Fruit fly (Drosophila melanogaster) whole organism, embryonic: ENCODE data around the gene raw.

ENCODE experiments used
- CG12769 ChIP-seq: fragments of 200-800 bp; sonication (Bioruptor generic); optimal IDR thresholded peaks from 2 replicates; lab custom pipeline; 2019; ENCODE audit warnings: missing biosample characterization, mild to moderate bottlenecking, missing genetic modification characterization, moderate library complexity
- CG14441 ChIP-seq: fragments of 200-800 bp; sonication (Bioruptor generic); IDR thresholded peaks from 2 replicates; pipeline ENCODE4 v1.3.6; 2022; ENCODE audit warnings: missing biosample characterization, missing genetic modification characterization
- CG15479 ChIP-seq: fragments of 200-800 bp; sonication (Bioruptor generic); optimal IDR thresholded peaks from 3 replicates; lab custom pipeline; 2019; ENCODE audit warnings: missing biosample characterization, mild to moderate bottlenecking, missing genetic modification characterization, moderate library complexity
- CG17802 ChIP-seq: fragments of 200-800 bp; sonication (Bioruptor generic); optimal IDR thresholded peaks from 2 replicates; lab custom pipeline; 2018; ENCODE audit warnings: missing biosample characterization, mild to moderate bottlenecking, missing genetic modification characterization, moderate library complexity
- CG17912 ChIP-seq: fragments of 200-800 bp; sonication (Bioruptor generic); optimal IDR thresholded peaks from 2 replicates; lab custom pipeline; 2018; ENCODE audit warnings: missing biosample characterization, mild to moderate bottlenecking, missing genetic modification characterization
- CG18011 ChIP-seq: fragments of 200-800 bp; sonication (Bioruptor generic); optimal IDR thresholded peaks from 2 replicates; lab custom pipeline; 2017; ENCODE audit warnings: missing biosample characterization, missing genetic modification characterization, mild to moderate bottlenecking, moderate library complexity, missing genotype
- CG2199 ChIP-seq: fragments of 200-800 bp; sonication (Bioruptor generic); IDR thresholded peaks from 3 replicates; pipeline ENCODE4 v1.3.6; 2022; ENCODE audit warnings: missing biosample characterization, missing genetic modification characterization
- CG32532 ChIP-seq: fragments of 200-800 bp; sonication (Bioruptor generic); IDR thresholded peaks from 2 replicates; pipeline ENCODE4 v1.3.6; 2022; ENCODE audit warnings: missing biosample characterization, missing genetic modification characterization
- CG34376 ChIP-seq: fragments of 200-800 bp; sonication (Bioruptor generic); optimal IDR thresholded peaks from 2 replicates; lab custom pipeline; 2018; ENCODE audit warnings: missing biosample characterization, mild to moderate bottlenecking, missing genetic modification characterization
- CG3838 ChIP-seq: fragments of 200-800 bp; sonication (Bioruptor generic); optimal IDR thresholded peaks from 3 replicates; lab custom pipeline; 2016; ENCODE audit warnings: missing biosample characterization, missing genetic modification characterization
- CG43689 ChIP-seq: fragments of 200-800 bp; sonication (Bioruptor generic); IDR thresholded peaks from 2 replicates; pipeline ENCODE4 v1.3.6; 2022; ENCODE audit warnings: missing biosample characterization, missing genetic modification characterization
- CG4730 ChIP-seq: fragments of 200-800 bp; sonication (Bioruptor generic); IDR thresholded peaks from 2 replicates; pipeline ENCODE4 v1.3.6; 2022; ENCODE audit warnings: missing biosample characterization, missing genetic modification characterization
- CG7556 ChIP-seq: fragments of 200-800 bp; sonication (Bioruptor generic); optimal IDR thresholded peaks from 2 replicates; lab custom pipeline; 2017; ENCODE audit warnings: missing biosample characterization, mild to moderate bottlenecking, missing genetic modification characterization
- CG7928 ChIP-seq: fragments of 200-800 bp; sonication (Bioruptor generic); optimal IDR thresholded peaks from 2 replicates; lab custom pipeline; 2017; ENCODE audit warnings: missing biosample characterization, mild to moderate bottlenecking, missing genetic modification characterization
- CG9727 ChIP-seq: fragments of 200-800 bp; sonication (Bioruptor generic); optimal IDR thresholded peaks from 3 replicates; lab custom pipeline; 2017; ENCODE audit warnings: missing biosample characterization, mild to moderate bottlenecking, missing genetic modification characterization
- Deaf1 ChIP-seq: fragments of 200-800 bp; optimal IDR thresholded peaks from 3 replicates; lab custom pipeline; 2019; ENCODE audit warnings: missing biosample characterization, mild to moderate bottlenecking, missing genetic modification characterization, moderate library complexity
- Ets97D ChIP-seq: fragments of 200-800 bp; sonication (Bioruptor generic); optimal IDR thresholded peaks from 3 replicates; lab custom pipeline; 2016; ENCODE audit warnings: missing biosample characterization, missing genetic modification characterization
- Fer1 ChIP-seq: fragments of 200-800 bp; sonication (Bioruptor generic); optimal IDR thresholded peaks from 2 replicates; lab custom pipeline; 2017; ENCODE audit warnings: missing biosample characterization, mild to moderate bottlenecking, missing genetic modification characterization
- Hr3 ChIP-seq: fragments of 200-800 bp; sonication (Bioruptor generic); optimal IDR thresholded peaks from 3 replicates; lab custom pipeline; 2016; ENCODE audit warnings: missing biosample characterization, missing genetic modification characterization
- Hsf ChIP-seq: fragments of 200-800 bp; sonication (Bioruptor generic); optimal IDR thresholded peaks from 3 replicates; lab custom pipeline; 2016; ENCODE audit warnings: missing biosample characterization, missing genetic modification characterization
- Med ChIP-seq: fragments of 200-800 bp; sonication (Bioruptor generic); peaks from one replicate; lab custom pipeline; 2016; ENCODE audit warnings: missing biosample characterization, missing genetic modification characterization, mild to moderate bottlenecking, inconsistent platforms, moderate library complexity
- Mrtf ChIP-seq: fragments of 200-800 bp; sonication (Bioruptor generic); IDR thresholded peaks from 3 replicates; pipeline ENCODE4 v1.3.6; 2022; ENCODE audit warnings: missing biosample characterization, missing genetic modification characterization
- NC2β ChIP-seq: fragments of 200-800 bp; sonication (Bioruptor generic); optimal IDR thresholded peaks from 2 replicates; lab custom pipeline; 2016; ENCODE audit warnings: missing biosample characterization, missing genetic modification characterization
- Ravus ChIP-seq: fragments of 200-800 bp; sonication (Bioruptor generic); IDR thresholded peaks from 2 replicates; pipeline ENCODE4 v1.3.6; 2022; ENCODE audit warnings: missing biosample characterization, missing genetic modification characterization
- Sin3A ChIP-seq: fragments of >200 bp; optimal IDR thresholded peaks from 2 replicates; lab custom pipeline; 2018
- Trl ChIP-seq, 3 experiments: fragments of >200 bp in 2 of 3; fragments of 200-800 bp in 1 of 3; sonication (Bioruptor generic) in 1 of 3; optimal IDR thresholded peaks; 2 replicates in 1 of 3; 3 replicates in 2 of 3; lab custom pipeline; 2016 to 2017; ENCODE audit warnings: missing biosample characterization in 1 of 3, missing genetic modification characterization in 1 of 3
- bigmax ChIP-seq: fragments of 200-800 bp; sonication (Bioruptor generic); optimal IDR thresholded peaks from 2 replicates; lab custom pipeline; 2018; ENCODE audit warnings: missing biosample characterization, mild to moderate bottlenecking, missing genetic modification characterization
- bowl ChIP-seq: fragments of 200-800 bp; sonication (Bioruptor generic); IDR thresholded peaks from 2 replicates; pipeline ENCODE4 v1.3.6; 2022; ENCODE audit warnings: missing biosample characterization, missing genetic modification characterization
- cas ChIP-seq: fragments of 200-800 bp; sonication (Bioruptor generic); IDR thresholded peaks from 2 replicates; pipeline ENCODE4 v1.3.6; 2022; ENCODE audit warnings: missing biosample characterization, missing genetic modification characterization
- chinmo ChIP-seq: fragments of 200-800 bp; sonication (Bioruptor generic); IDR thresholded peaks from 4 replicates; pipeline ENCODE4 v1.3.6; 2022; ENCODE audit warnings: missing biosample characterization, missing genetic modification characterization; ENCODE audit not compliant: partially characterized antibody
- corto ChIP-seq: fragments of 200-800 bp; sonication (Bioruptor generic); optimal IDR thresholded peaks from 2 replicates; lab custom pipeline; 2016; ENCODE audit warnings: missing biosample characterization, mild to moderate bottlenecking, missing genetic modification characterization, moderate library complexity
- crol ChIP-seq: fragments of 200-800 bp; sonication (Bioruptor generic); IDR thresholded peaks from 2 replicates; pipeline ENCODE4 v1.3.6; 2022; ENCODE audit warnings: missing biosample characterization, missing genetic modification characterization
- dimm ChIP-seq: fragments of 200-800 bp; sonication (Bioruptor generic); IDR thresholded peaks from 2 replicates; pipeline ENCODE4 v1.3.6; 2022; ENCODE audit warnings: missing biosample characterization, missing genetic modification characterization
- exex ChIP-seq: fragments of 200-800 bp; sonication (Bioruptor generic); optimal IDR thresholded peaks from 4 replicates; lab custom pipeline; 2018; ENCODE audit warnings: missing biosample characterization, mild to moderate bottlenecking, missing genetic modification characterization, moderate library complexity
- fd102C ChIP-seq: fragments of 200-800 bp; sonication (Bioruptor generic); optimal IDR thresholded peaks from 2 replicates; lab custom pipeline; 2018; ENCODE audit warnings: missing biosample characterization, mild to moderate bottlenecking, missing genetic modification characterization, moderate library complexity
- fru ChIP-seq: fragments of >200 bp; optimal IDR thresholded peaks from 2 replicates; lab custom pipeline; 2017
- ken ChIP-seq: fragments of 200-800 bp; sonication (Bioruptor generic); IDR thresholded peaks from 3 replicates; pipeline ENCODE4 v1.3.6; 2022; ENCODE audit warnings: missing biosample characterization, missing genetic modification characterization
- lab ChIP-seq: fragments of 200-800 bp; sonication (Bioruptor generic); optimal IDR thresholded peaks from 3 replicates; lab custom pipeline; 2017; ENCODE audit warnings: missing biosample characterization, missing genetic modification characterization, mild to moderate bottlenecking, moderate library complexity, missing genetic modification reagents
- lola ChIP-seq, 3 experiments: fragments of >200 bp in 2 of 3; fragments of 200-800 bp in 1 of 3; sonication (Bioruptor generic) in 1 of 3; optimal IDR thresholded peaks; 2 replicates each; lab custom pipeline; 2017 to 2019; ENCODE audit warnings: missing biosample characterization in 3 of 3, missing genetic modification characterization in 3 of 3, mild to moderate bottlenecking in 1 of 3, moderate library complexity in 1 of 3
- maf-S ChIP-seq: fragments of 200-800 bp; sonication (Bioruptor generic); optimal IDR thresholded peaks from 2 replicates; lab custom pipeline; 2016; ENCODE audit warnings: missing biosample characterization, missing genetic modification characterization
- org-1 ChIP-seq: fragments of 200-800 bp; sonication (Bioruptor generic); optimal IDR thresholded peaks from 2 replicates; lab custom pipeline; 2017; ENCODE audit warnings: missing biosample characterization, missing genetic modification characterization
- ssp ChIP-seq: fragments of 200-800 bp; sonication (Bioruptor generic); IDR thresholded peaks from 2 replicates; pipeline ENCODE4 v1.3.6; 2022; ENCODE audit warnings: missing biosample characterization, missing genetic modification characterization
- sug ChIP-seq: fragments of 200-800 bp; optimal IDR thresholded peaks from 2 replicates; lab custom pipeline; 2019; ENCODE audit warnings: missing biosample characterization, mild to moderate bottlenecking, missing genetic modification characterization, moderate library complexity
- tup ChIP-seq: fragments of 200-800 bp; sonication (Bioruptor generic); optimal IDR thresholded peaks from 2 replicates; lab custom pipeline; 2016; ENCODE audit warnings: missing biosample characterization, mild to moderate bottlenecking, missing genetic modification characterization, moderate library complexity

The raw gene

DNA sequence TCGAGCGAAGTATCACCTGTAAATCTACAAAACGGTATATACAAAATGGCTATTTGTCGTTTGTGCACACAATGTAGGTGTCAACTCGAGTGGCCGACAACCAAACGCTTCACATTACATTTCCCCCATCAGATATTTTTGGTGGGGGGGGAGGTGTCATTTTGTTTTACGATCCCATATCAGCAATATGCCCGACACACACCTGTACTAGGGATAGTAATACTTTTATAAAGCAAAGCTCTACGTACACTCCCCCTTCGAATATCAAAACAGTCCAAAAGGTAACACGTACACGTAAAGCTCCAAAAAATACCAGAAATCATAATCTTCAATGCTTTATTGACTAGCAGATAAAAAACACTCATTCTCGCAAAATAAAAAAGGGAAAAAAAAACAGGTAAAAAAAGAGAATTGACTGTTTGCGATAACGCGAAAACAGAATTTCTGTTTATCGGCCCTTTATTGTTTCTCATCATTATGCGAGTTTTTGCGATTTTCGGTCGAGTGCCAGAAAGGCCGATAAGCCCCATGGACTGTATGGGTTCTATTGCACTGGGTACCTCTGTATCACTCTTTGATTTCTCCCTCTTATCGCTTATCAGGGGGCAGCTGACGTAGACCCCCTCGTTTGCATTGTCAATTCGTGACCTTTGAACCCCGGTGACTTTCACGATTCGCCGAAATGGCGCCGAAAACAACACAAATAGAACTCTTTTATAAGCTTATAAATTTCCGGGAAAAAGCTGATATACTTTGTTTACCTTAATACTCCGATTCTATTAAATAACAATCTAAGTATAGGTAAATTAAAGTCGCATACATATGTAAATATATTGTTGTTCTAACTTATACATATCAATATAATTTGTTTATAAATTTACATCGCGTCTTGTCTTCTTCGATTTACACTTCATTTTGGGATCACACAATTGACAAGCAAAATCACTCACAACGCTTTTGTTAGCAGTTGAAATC is 35.5 kb downstream of the raw start, which contains the start of gene CatB (continued):
- peak; percentile 97 for TF ChIP-seq sug
- peak; percentile 25; the same call in 1 of the 2 replicates for TF ChIP-seq crol (GFP tag; lab: Robert Waterston, UW)
- no peak for TF ChIP-seq CG17802 (tag; lab: Kevin White, UChicago)
- no peak for TF ChIP-seq maf-S
- TF ChIP-seq cas: no peak
- TF ChIP-seq Hr3 (GFP tag; lab: Kevin White, UChicago): no peak
- no peak for TF ChIP-seq Hsf (GFP tag; lab: Kevin White, UChicago)
- TF ChIP-seq Med (GFP tag; lab: Kevin White, UChicago): peak; percentile 56
- no peak for TF ChIP-seq CG4730
- peak; percentile 29 for TF ChIP-seq Deaf1 (tag; lab: Kevin White, UChicago)
- no peak for TF ChIP-seq CG7556 (GFP tag; lab: Kevin White, UChicago)
- TF ChIP-seq bowl (GFP tag; lab: Robert Waterston, UW): no peak
- no peak for TF ChIP-seq NC2β (GFP tag; lab: Kevin White, UChicago)
- TF ChIP-seq tup (GFP tag; lab: Kevin White, UChicago): no peak
- no peak for TF ChIP-seq Ravus (GFP tag; lab: Robert Waterston, UW)
- no peak for TF ChIP-seq lola (GFP tag; optimal IDR thresholded peaks at IDR 0.05; lab: Kevin White, UChicago)
- TF ChIP-seq CG43689: no peak
- TF ChIP-seq chinmo (GFP tag; lab: Robert Waterston, UW): 0 out of 4 replicates have a peak, but pooled peaks have one; percentile 15
- TF ChIP-seq fru (lab: Kevin White, UChicago): no peak
- no peak for TF ChIP-seq CG7928 (GFP tag; lab: Kevin White, UChicago)
- TF ChIP-seq org-1 (GFP tag; lab: Kevin White, UChicago): no peak
- TF ChIP-seq CG32532: 0 out of 2 replicates have a peak, but pooled peaks have one; percentile 10
- no peak for TF ChIP-seq CG17912 (GFP tag; lab: Kevin White, UChicago)
- TF ChIP-seq CG12769: peak; percentile 15
- no peak for TF ChIP-seq CG15479 (GFP tag; lab: Kevin White, UChicago)
- TF ChIP-seq exex (tag; lab: Kevin White, UChicago): peak; percentile 90
- no peak for TF ChIP-seq dimm
- TF ChIP-seq Fer1 (GFP tag; lab: Kevin White, UChicago): no peak
- no peak for TF ChIP-seq bigmax (GFP tag; lab: Kevin White, UChicago)
- peak; percentile 53 for TF ChIP-seq corto (GFP tag; lab: Kevin White, UChicago)
- TF ChIP-seq CG34376 (GFP tag; lab: Kevin White, UChicago): peak; percentile 79
- TF ChIP-seq CG2199 (GFP tag; lab: Robert Waterston, UW): no peak
- TF ChIP-seq lab: peak; percentile 23
- TF ChIP-seq Ets97D (GFP tag; lab: Kevin White, UChicago): no peak
- TF ChIP-seq ken (GFP tag; lab: Robert Waterston, UW): no peak
- TF ChIP-seq CG3838: no peak
- TF ChIP-seq Trl (optimal IDR thresholded peaks at IDR 0.05; lab: Kevin White, UChicago): no peak
- no peak for TF ChIP-seq Trl (GFP tag; optimal IDR thresholded peaks at IDR 0.05; lab: Kevin White, UChicago)
- TF ChIP-seq ssp: no peak
- TF ChIP-seq CG9727 (GFP tag; lab: Kevin White, UChicago): no peak
- no peak for TF ChIP-seq CG18011 (GFP tag; lab: Kevin White, UChicago)
- no peak for TF ChIP-seq Sin3A (lab: Kevin White, UChicago)
- no peak for TF ChIP-seq CG14441 (GFP tag; lab: Robert Waterston, UW)
- no peak for TF ChIP-seq Mrtf (GFP tag; lab: Robert Waterston, UW)
- TF ChIP-seq fd102C (GFP tag; lab: Kevin White, UChicago): no peak
